Fruit fly (Drosophila melanogaster) whole organism, embryonic: ENCODE measurements around the gene Dph5.
A peak's percentile ranks its signal among the peaks of the same experiment; 100 is the strongest.

Source experiments
- Awh ChIP-seq: fragments of 200-800 bp; sonication (Bioruptor generic); IDR thresholded peaks from 2 replicates; pipeline ENCODE4, ENCODE4 v1.3.6; 2022; ENCODE audit warnings: missing biosample characterization, missing genetic modification characterization
- B-H2 ChIP-seq: fragments of 200-800 bp; sonication (Bioruptor generic); optimal IDR thresholded peaks from 2 replicates; lab custom pipeline; 2018; ENCODE audit warnings: missing biosample characterization, mild to moderate bottlenecking, missing genetic modification characterization
- CG10543 ChIP-seq: fragments of 200-800 bp; sonication (Bioruptor generic); optimal IDR thresholded peaks from 3 replicates; lab custom pipeline; 2017; ENCODE audit warnings: missing biosample characterization, mild to moderate bottlenecking, missing genetic modification characterization, moderate library complexity
- CG11695 ChIP-seq: fragments of 200-800 bp; sonication (Bioruptor generic); IDR thresholded peaks from 3 replicates; pipeline ENCODE4 v1.3.6; 2022; ENCODE audit warnings: missing biosample characterization, missing genetic modification characterization
- CG15073 ChIP-seq: fragments of 200-800 bp; sonication (Bioruptor generic); optimal IDR thresholded peaks from 2 replicates; lab custom pipeline; 2016; ENCODE audit warnings: missing biosample characterization, missing genetic modification characterization
- CG15601 ChIP-seq: fragments of 200-800 bp; sonication (Bioruptor generic); optimal IDR thresholded peaks from 3 replicates; lab custom pipeline; 2019; ENCODE audit warnings: missing biosample characterization, mild to moderate bottlenecking, missing genetic modification characterization, moderate library complexity
- CG1832 ChIP-seq: fragments of 200-800 bp; sonication (Bioruptor generic); optimal IDR thresholded peaks from 2 replicates; lab custom pipeline; 2017; ENCODE audit warnings: missing biosample characterization, mild to moderate bottlenecking, missing genetic modification characterization, inconsistent platforms
- CG2875 ChIP-seq: fragments of 200-800 bp; sonication (Bioruptor generic); optimal IDR thresholded peaks from 2 replicates; lab custom pipeline; 2017; ENCODE audit warnings: missing biosample characterization, mild to moderate bottlenecking, missing genetic modification characterization, missing genetic modification reagents
- CG30431 ChIP-seq: fragments of 200-800 bp; sonication (Bioruptor generic); optimal IDR thresholded peaks from 2 replicates; lab custom pipeline; 2017; ENCODE audit warnings: missing biosample characterization, missing genetic modification characterization
- CG34376 ChIP-seq: fragments of 200-800 bp; sonication (Bioruptor generic); optimal IDR thresholded peaks from 2 replicates; lab custom pipeline; 2018; ENCODE audit warnings: missing biosample characterization, mild to moderate bottlenecking, missing genetic modification characterization
- CG4730 ChIP-seq: fragments of 200-800 bp; sonication (Bioruptor generic); IDR thresholded peaks from 2 replicates; pipeline ENCODE4 v1.3.6; 2022; ENCODE audit warnings: missing biosample characterization, missing genetic modification characterization
- CG6654 ChIP-seq: fragments of 200-800 bp; sonication (Bioruptor generic); optimal IDR thresholded peaks from 2 replicates; lab custom pipeline; 2017; ENCODE audit warnings: missing biosample characterization, mild to moderate bottlenecking, missing genetic modification characterization
- Camta ChIP-seq: fragments of 200-800 bp; sonication (Bioruptor generic); optimal IDR thresholded peaks from 2 replicates; lab custom pipeline; 2016; ENCODE audit warnings: missing biosample characterization, missing genetic modification characterization
- Chrac-16 ChIP-seq: fragments of 200-800 bp; sonication (Bioruptor generic); optimal IDR thresholded peaks from 3 replicates; lab custom pipeline; 2016; ENCODE audit warnings: missing biosample characterization, missing genetic modification characterization
- Doc2 ChIP-seq: fragments of 200-800 bp; sonication (Bioruptor generic); IDR thresholded peaks from 2 replicates; pipeline ENCODE4 v1.3.6; 2022; ENCODE audit warnings: missing biosample characterization, missing genetic modification characterization
- Ets65A ChIP-seq: fragments of 200-800 bp; sonication (Bioruptor generic); peaks from one replicate; lab custom pipeline; 2016; ENCODE audit warnings: missing biosample characterization, missing genetic modification characterization
- HLH4C ChIP-seq: fragments of 200-800 bp; sonication (Bioruptor generic); IDR thresholded peaks from 3 replicates; pipeline ENCODE4 v1.3.6; 2022; ENCODE audit warnings: missing biosample characterization, missing genetic modification characterization; ENCODE audit not compliant: partially characterized antibody
- HLHmδ ChIP-seq: fragments of 200-800 bp; sonication (Bioruptor generic); optimal IDR thresholded peaks from 2 replicates; lab custom pipeline; 2018; ENCODE audit warnings: missing biosample characterization, mild to moderate bottlenecking, missing genetic modification characterization, moderate library complexity
- Hey ChIP-seq: fragments of 200-800 bp; sonication (Bioruptor generic); optimal IDR thresholded peaks from 3 replicates; lab custom pipeline; 2018; ENCODE audit warnings: missing biosample characterization, mild to moderate bottlenecking, missing genetic modification characterization
- HmgZ ChIP-seq: fragments of 200-800 bp; sonication (Bioruptor generic); optimal IDR thresholded peaks from 2 replicates; lab custom pipeline; 2018; ENCODE audit warnings: missing biosample characterization, mild to moderate bottlenecking, missing genetic modification characterization
- Hr51 ChIP-seq, 2 experiments: fragments of 200-800 bp; sonication (Bioruptor generic); optimal IDR thresholded peaks; 2 replicates in 1 of 2; 3 replicates in 1 of 2; lab custom pipeline; 2016 to 2018; ENCODE audit warnings: missing biosample characterization in 2 of 2, missing genetic modification characterization in 2 of 2, mild to moderate bottlenecking in 1 of 2, moderate library complexity in 1 of 2
- Opbp ChIP-seq: fragments of 200-800 bp; sonication (Bioruptor generic); IDR thresholded peaks from 3 replicates; pipeline ENCODE4 v1.3.6; 2022; ENCODE audit warnings: missing biosample characterization, missing genetic modification characterization; ENCODE audit not compliant: partially characterized antibody
- Side ChIP-seq: fragments of 200-800 bp; sonication (Bioruptor generic); optimal IDR thresholded peaks from 2 replicates; lab custom pipeline; 2016; ENCODE audit warnings: missing biosample characterization, missing genetic modification characterization
- aop ChIP-seq: fragments of 200-800 bp; sonication (Bioruptor generic); IDR thresholded peaks from 2 replicates; pipeline ENCODE4 v1.3.6; 2022; ENCODE audit warnings: missing biosample characterization, missing genetic modification characterization
- br ChIP-seq: fragments of >200 bp; optimal IDR thresholded peaks from 2 replicates; lab custom pipeline; 2017
- chif ChIP-seq, 2 experiments: fragments of 200-800 bp; sonication (Bioruptor generic); optimal IDR thresholded peaks; 3 replicates each; lab custom pipeline; 2016; ENCODE audit warnings: missing biosample characterization in 2 of 2, missing genetic modification characterization in 2 of 2
- chinmo ChIP-seq: fragments of 200-800 bp; sonication (Bioruptor generic); IDR thresholded peaks from 4 replicates; pipeline ENCODE4 v1.3.6; 2022; ENCODE audit warnings: missing biosample characterization, missing genetic modification characterization; ENCODE audit not compliant: partially characterized antibody
- esg ChIP-seq: fragments of 200-800 bp; sonication (Bioruptor generic); conservative IDR thresholded peaks from 2 replicates; pipeline ENCODE4 v1.3.6; 2022; ENCODE audit warnings: missing biosample characterization, missing genetic modification characterization
- lola ChIP-seq, 3 experiments: fragments of >200 bp in 2 of 3; fragments of 200-800 bp in 1 of 3; sonication (Bioruptor generic) in 1 of 3; optimal IDR thresholded peaks; 2 replicates each; lab custom pipeline; 2017 to 2019; ENCODE audit warnings: missing biosample characterization in 3 of 3, missing genetic modification characterization in 3 of 3, mild to moderate bottlenecking in 1 of 3, moderate library complexity in 1 of 3
- mam ChIP-seq: fragments of 200-800 bp; sonication (Bioruptor generic); optimal IDR thresholded peaks from 3 replicates; lab custom pipeline; 2016; ENCODE audit warnings: missing biosample characterization, missing genetic modification characterization
- odd ChIP-seq: fragments of 200-800 bp; sonication (Bioruptor generic); optimal IDR thresholded peaks from 2 replicates; lab custom pipeline; 2017; ENCODE audit warnings: missing biosample characterization, mild to moderate bottlenecking, missing genetic modification characterization
- psq ChIP-seq: fragments of 200-800 bp; sonication (Bioruptor generic); optimal IDR thresholded peaks from 2 replicates; lab custom pipeline; 2017; ENCODE audit warnings: missing biosample characterization, missing genetic modification characterization
- sc ChIP-seq, 3 experiments: fragments of >200 bp in 2 of 3; fragments of 200-800 bp in 1 of 3; sonication (Bioruptor generic) in 1 of 3; optimal IDR thresholded peaks; 2 replicates in 2 of 3; 3 replicates in 1 of 3; lab custom pipeline; 2017; ENCODE audit warnings: mild to moderate bottlenecking in 1 of 3, missing biosample characterization in 1 of 3, missing genetic modification characterization in 1 of 3, missing genetic modification reagents in 1 of 3
- sens ChIP-seq: fragments of 200-800 bp; sonication (Bioruptor generic); peaks from one replicate; lab custom pipeline; 2016; ENCODE audit warnings: missing biosample characterization, missing genetic modification characterization
- sug ChIP-seq: fragments of 200-800 bp; optimal IDR thresholded peaks from 2 replicates; lab custom pipeline; 2019; ENCODE audit warnings: missing biosample characterization, mild to moderate bottlenecking, missing genetic modification characterization, moderate library complexity
- toy ChIP-seq: fragments of 200-800 bp; sonication (Bioruptor generic); IDR thresholded peaks from 2 replicates; pipeline ENCODE4 v1.3.6; 2022; ENCODE audit warnings: missing biosample characterization, missing genetic modification characterization
- tx ChIP-seq: fragments of 200-800 bp; sonication (Bioruptor generic); optimal IDR thresholded peaks from 2 replicates; lab custom pipeline; 2016; ENCODE audit warnings: missing biosample characterization, missing genetic modification characterization
- vnd ChIP-seq: fragments of 200-800 bp; sonication (Bioruptor generic); IDR thresholded peaks from 3 replicates; pipeline ENCODE4 v1.3.6; 2022; ENCODE audit warnings: missing biosample characterization, missing genetic modification characterization; ENCODE audit not compliant: partially characterized antibody

Gene Dph5

DNA sequence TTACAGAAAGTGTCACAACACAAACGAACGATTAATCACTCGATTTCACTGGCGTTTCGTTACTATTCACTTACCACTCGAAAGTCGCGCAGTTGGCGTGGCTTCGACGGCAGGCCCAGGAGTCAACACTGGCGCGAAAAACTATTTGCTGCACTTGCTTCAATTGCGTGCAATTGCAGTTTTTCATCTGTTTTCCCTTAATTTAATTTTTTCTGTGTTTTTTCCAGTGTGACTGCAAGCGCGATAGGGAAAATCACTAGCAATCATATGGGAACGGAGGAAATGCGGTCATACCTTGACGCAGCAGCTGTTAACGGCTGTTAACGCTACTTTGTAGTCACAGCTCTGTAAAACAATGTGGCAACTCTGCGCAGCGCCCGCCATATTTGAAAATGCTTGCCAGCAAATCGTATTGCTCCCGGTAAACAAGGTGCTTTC lies 35.4 kb downstream of the Dph5 start, which contains the start of gene AdipoR (continued):
- no peak for TF ChIP-seq lola (GFP tag; optimal IDR thresholded peaks at IDR 0.05; lab: Kevin White, UChicago)
- no peak for TF ChIP-seq toy (GFP tag; lab: Robert Waterston, UW)
- TF ChIP-seq Chrac-16 (GFP tag; lab: Kevin White, UChicago): peak; percentile 13
- TF ChIP-seq sc (optimal IDR thresholded peaks at IDR 0.05; lab: Kevin White, UChicago): no peak
- TF ChIP-seq sc (GFP tag; optimal IDR thresholded peaks at IDR 0.05; lab: Kevin White, UChicago): no peak
- no peak for TF ChIP-seq Ets65A (GFP tag; lab: Kevin White, UChicago)
- TF ChIP-seq br (lab: Kevin White, UChicago): no peak
- TF ChIP-seq Opbp: peak; percentile 63; the same call in 1 of the 3 replicates
- no peak for TF ChIP-seq Hey (tag; lab: Kevin White, UChicago)
- TF ChIP-seq chif (GFP tag; optimal IDR thresholded peaks at IDR 0.05; lab: Kevin White, UChicago): no peak
- no peak for TF ChIP-seq CG30431 (GFP tag; lab: Kevin White, UChicago)
- TF ChIP-seq CG6654: no peak
- no peak for TF ChIP-seq vnd (GFP tag; lab: Robert Waterston, UW)
- peak; percentile 9; the same call in 1 of the 2 replicates for TF ChIP-seq aop (GFP tag; lab: Robert Waterston, UW)
- TF ChIP-seq B-H2 (GFP tag; lab: Kevin White, UChicago): no peak
- TF ChIP-seq HLHmδ: no peak
- TF ChIP-seq Hr51 (GFP tag; optimal IDR thresholded peaks at IDR 0.05; lab: Kevin White, UChicago): peak in 1 of 2 experiments; percentile 31
- no peak for TF ChIP-seq CG1832 (GFP tag; lab: Kevin White, UChicago)
- no peak for TF ChIP-seq tx (GFP tag; lab: Kevin White, UChicago)
- peak; percentile 79 for TF ChIP-seq sens (GFP tag; lab: Kevin White, UChicago)
- TF ChIP-seq odd (GFP tag; lab: Kevin White, UChicago): no peak
- no peak for TF ChIP-seq CG4730
- TF ChIP-seq psq (GFP tag; lab: Kevin White, UChicago): no peak
- no peak for TF ChIP-seq mam (GFP tag; lab: Kevin White, UChicago)
- peak; percentile 56 for TF ChIP-seq HmgZ (tag; lab: Kevin White, UChicago)
- no peak for TF ChIP-seq CG2875
- peak; percentile 5 for TF ChIP-seq CG15601 (tag; lab: Kevin White, UChicago)
- TF ChIP-seq CG15073 (GFP tag; lab: Kevin White, UChicago): no peak
- TF ChIP-seq Awh (GFP tag; lab: Robert Waterston, UW): no peak
- TF ChIP-seq Camta (GFP tag; lab: Kevin White, UChicago): no peak
- no peak for TF ChIP-seq HLH4C (GFP tag; lab: Robert Waterston, UW)
- peak; percentile 25 for TF ChIP-seq CG10543 (GFP tag; lab: Kevin White, UChicago)
- TF ChIP-seq Doc2 (GFP tag; lab: Robert Waterston, UW): no peak
- TF ChIP-seq CG11695: no peak
- TF ChIP-seq Side (GFP tag; lab: Kevin White, UChicago): peak; percentile 19

- TF ChIP-seq chinmo (GFP tag; lab: Robert Waterston, UW): 0 out of 4 replicates have a peak, but pooled peaks have one; percentile 44
- peak; percentile 46 for TF ChIP-seq sug (tag; lab: Kevin White, UChicago)
- peak; percentile 40 for TF ChIP-seq CG34376 (GFP tag; lab: Kevin White, UChicago)
- TF ChIP-seq esg: no peak
Observed at dm6 chr3R:22546017-22546416, 37.0 kb downstream of the Dph5 start.
